Fruit fly (Drosophila melanogaster) whole organism, embryonic: ENCODE measurements around the gene CG43339.
A peak's percentile ranks its signal among the peaks of the same experiment; 100 is the strongest.

ENCODE experiments used
- ATbp ChIP-seq: fragments of 200-800 bp; sonication (Bioruptor generic); optimal IDR thresholded peaks from 2 replicates; lab custom pipeline; 2017; ENCODE audit warnings: missing biosample characterization, mild to moderate bottlenecking, missing genetic modification characterization, missing genetic modification reagents
- Abd-B ChIP-seq: fragments of 200-800 bp; sonication (Bioruptor generic); optimal IDR thresholded peaks from 2 replicates; lab custom pipeline; 2018; ENCODE audit warnings: missing biosample characterization, mild to moderate bottlenecking, missing genetic modification characterization, moderate library complexity
- Bgb ChIP-seq: fragments of 200-800 bp; sonication (Bioruptor generic); IDR thresholded peaks from 2 replicates; pipeline ENCODE4 v1.3.6; 2022; ENCODE audit warnings: missing biosample characterization, missing genetic modification characterization; ENCODE audit not compliant: partially characterized antibody
- CG10565 ChIP-seq: fragments of 200-800 bp; sonication (Bioruptor generic); optimal IDR thresholded peaks from 3 replicates; lab custom pipeline; 2016; ENCODE audit warnings: missing biosample characterization, mild to moderate bottlenecking, missing genetic modification characterization
- CG11695 ChIP-seq: fragments of 200-800 bp; sonication (Bioruptor generic); IDR thresholded peaks from 3 replicates; pipeline ENCODE4 v1.3.6; 2022; ENCODE audit warnings: missing biosample characterization, missing genetic modification characterization
- CG1233 ChIP-seq: fragments of 200-800 bp; sonication (Bioruptor generic); optimal IDR thresholded peaks from 4 replicates; lab custom pipeline; 2018; ENCODE audit warnings: missing biosample characterization, mild to moderate bottlenecking, missing genetic modification characterization
- CG13624 ChIP-seq: fragments of 200-800 bp; sonication (Bioruptor generic); optimal IDR thresholded peaks from 2 replicates; lab custom pipeline; 2016; ENCODE audit warnings: missing biosample characterization, missing genetic modification characterization
- CG14050 ChIP-seq: fragments of 200-800 bp; sonication (Bioruptor generic); IDR thresholded peaks from 3 replicates; pipeline ENCODE4 v1.3.6; 2022; ENCODE audit warnings: missing biosample characterization, missing genetic modification characterization
- CG14965 ChIP-seq: fragments of 200-800 bp; sonication (Bioruptor generic); optimal IDR thresholded peaks from 2 replicates; lab custom pipeline; 2016; ENCODE audit warnings: missing biosample characterization, missing genetic modification characterization, borderline replicate concordance
- CG15269 ChIP-seq: fragments of 200-800 bp; sonication (Bioruptor generic); optimal IDR thresholded peaks from 2 replicates; lab custom pipeline; 2018; ENCODE audit warnings: missing biosample characterization, mild to moderate bottlenecking, missing genetic modification characterization, moderate library complexity
- CG1647 ChIP-seq: fragments of 200-800 bp; sonication (Bioruptor generic); optimal IDR thresholded peaks from 3 replicates; lab custom pipeline; 2016; ENCODE audit warnings: missing biosample characterization, missing genetic modification characterization
- CG16863 ChIP-seq: fragments of 200-800 bp; sonication (Bioruptor generic); optimal IDR thresholded peaks from 3 replicates; lab custom pipeline; 2016; ENCODE audit warnings: missing biosample characterization, missing genetic modification characterization
- CG17385 ChIP-seq: fragments of 200-800 bp; sonication (Bioruptor generic); optimal IDR thresholded peaks from 3 replicates; lab custom pipeline; 2018; ENCODE audit warnings: missing biosample characterization, mild to moderate bottlenecking, missing genetic modification characterization
- CG17829 ChIP-seq: fragments of 200-800 bp; optimal IDR thresholded peaks from 2 replicates; lab custom pipeline; 2019; ENCODE audit warnings: missing biosample characterization, mild to moderate bottlenecking, missing genetic modification characterization, moderate library complexity
- CG1832 ChIP-seq: fragments of 200-800 bp; sonication (Bioruptor generic); optimal IDR thresholded peaks from 2 replicates; lab custom pipeline; 2017; ENCODE audit warnings: missing biosample characterization, mild to moderate bottlenecking, missing genetic modification characterization, inconsistent platforms
- CG18764 ChIP-seq: fragments of 200-800 bp; sonication (Bioruptor generic); optimal IDR thresholded peaks from 3 replicates; lab custom pipeline; 2016; ENCODE audit warnings: missing biosample characterization, missing genetic modification characterization
- CG2199 ChIP-seq: fragments of 200-800 bp; sonication (Bioruptor generic); IDR thresholded peaks from 3 replicates; pipeline ENCODE4 v1.3.6; 2022; ENCODE audit warnings: missing biosample characterization, missing genetic modification characterization
- CG31441 ChIP-seq: fragments of 200-800 bp; sonication (Bioruptor generic); IDR thresholded peaks from 2 replicates; pipeline ENCODE4 v1.3.6; 2022; ENCODE audit warnings: missing biosample characterization, missing genetic modification characterization
- CG3726 ChIP-seq: fragments of 200-800 bp; sonication (Bioruptor generic); IDR thresholded peaks from 3 replicates; pipeline ENCODE4, ENCODE4 v1.3.6; 2022; ENCODE audit warnings: missing biosample characterization, missing genetic modification characterization
- CG6791 ChIP-seq: fragments of 200-800 bp; sonication (Bioruptor generic); IDR thresholded peaks from 3 replicates; pipeline ENCODE4 v1.3.6; 2022; ENCODE audit warnings: missing biosample characterization, missing genetic modification characterization; ENCODE audit not compliant: partially characterized antibody
- CG7372 ChIP-seq: fragments of 200-800 bp; sonication (Bioruptor generic); IDR thresholded peaks from 2 replicates; pipeline ENCODE4 v1.3.6; 2022; ENCODE audit warnings: missing biosample characterization, missing genetic modification characterization
- CG9876 ChIP-seq: fragments of 200-800 bp; sonication (Bioruptor generic); optimal IDR thresholded peaks from 2 replicates; lab custom pipeline; 2016; ENCODE audit warnings: missing biosample characterization, missing genetic modification characterization
- CHES-1-like ChIP-seq: fragments of 200-800 bp; sonication (Bioruptor generic); optimal IDR thresholded peaks from 2 replicates; lab custom pipeline; 2016; ENCODE audit warnings: missing biosample characterization, missing genetic modification characterization
- Dad ChIP-seq: fragments of 200-800 bp; sonication (Bioruptor generic); optimal IDR thresholded peaks from 3 replicates; lab custom pipeline; 2016; ENCODE audit warnings: missing biosample characterization, missing genetic modification characterization
- Dip2 ChIP-seq: fragments of 200-800 bp; sonication (Bioruptor generic); IDR thresholded peaks from 2 replicates; pipeline ENCODE4 v1.3.6; 2022; ENCODE audit warnings: missing biosample characterization, missing genetic modification characterization
- Dp ChIP-seq: fragments of 200-800 bp; sonication (Bioruptor generic); optimal IDR thresholded peaks from 2 replicates; lab custom pipeline; 2018; ENCODE audit warnings: missing biosample characterization, mild to moderate bottlenecking, missing genetic modification characterization, moderate library complexity
- Ets97D ChIP-seq: fragments of 200-800 bp; sonication (Bioruptor generic); optimal IDR thresholded peaks from 3 replicates; lab custom pipeline; 2016; ENCODE audit warnings: missing biosample characterization, missing genetic modification characterization
- Fer2 ChIP-seq: fragments of 200-800 bp; sonication (Bioruptor generic); optimal IDR thresholded peaks from 2 replicates; lab custom pipeline; 2018; ENCODE audit warnings: missing biosample characterization, mild to moderate bottlenecking, missing genetic modification characterization, moderate library complexity
- H15 ChIP-seq: fragments of 200-800 bp; sonication (Bioruptor generic); IDR thresholded peaks from 3 replicates; pipeline ENCODE4 v1.3.6; 2022; ENCODE audit warnings: missing biosample characterization, missing genetic modification characterization
- Lim3 ChIP-seq: fragments of 200-800 bp; sonication (Bioruptor generic); IDR thresholded peaks from 2 replicates; pipeline ENCODE4 v1.3.6; 2022; ENCODE audit warnings: missing biosample characterization, missing genetic modification characterization
- Mes4 ChIP-seq: fragments of 200-800 bp; sonication (Bioruptor generic); optimal IDR thresholded peaks from 2 replicates; lab custom pipeline; 2016; ENCODE audit warnings: missing biosample characterization, missing genetic modification characterization
- NfI ChIP-seq: fragments of 200-800 bp; sonication (Bioruptor generic); optimal IDR thresholded peaks from 3 replicates; lab custom pipeline; 2018; ENCODE audit warnings: missing biosample characterization, mild to moderate bottlenecking, missing genetic modification characterization, moderate library complexity
- Optix ChIP-seq: fragments of 200-800 bp; sonication (Bioruptor generic); IDR thresholded peaks from 3 replicates; pipeline ENCODE4 v1.3.6; 2022; ENCODE audit warnings: missing biosample characterization, missing genetic modification characterization
- PHDP ChIP-seq: fragments of 200-800 bp; sonication (Bioruptor generic); optimal IDR thresholded peaks from 3 replicates; lab custom pipeline; 2018; ENCODE audit warnings: missing biosample characterization, mild to moderate bottlenecking, missing genetic modification characterization, moderate library complexity
- Side ChIP-seq: fragments of 200-800 bp; sonication (Bioruptor generic); optimal IDR thresholded peaks from 2 replicates; lab custom pipeline; 2016; ENCODE audit warnings: missing biosample characterization, missing genetic modification characterization
- Sox100B ChIP-seq: fragments of 200-800 bp; sonication (Bioruptor generic); optimal IDR thresholded peaks from 3 replicates; lab custom pipeline; 2018; ENCODE audit warnings: missing biosample characterization, mild to moderate bottlenecking, missing genetic modification characterization
- bab2 ChIP-seq: fragments of 200-800 bp; sonication (Bioruptor generic); optimal IDR thresholded peaks from 2 replicates; lab custom pipeline; 2016; ENCODE audit warnings: missing biosample characterization, missing genetic modification characterization
- cg ChIP-seq: fragments of 200-800 bp; sonication (Bioruptor generic); optimal IDR thresholded peaks from 3 replicates; lab custom pipeline; 2019; ENCODE audit warnings: missing biosample characterization, mild to moderate bottlenecking, missing genetic modification characterization, moderate library complexity
- emc ChIP-seq: fragments of 200-800 bp; sonication (Bioruptor generic); optimal IDR thresholded peaks from 2 replicates; lab custom pipeline; 2016; ENCODE audit warnings: missing biosample characterization, missing genetic modification characterization
- eve ChIP-seq, 2 experiments: fragments of >200 bp; optimal IDR thresholded peaks; 2 replicates each; lab custom pipeline; 2017; ENCODE audit warnings: missing biosample characterization in 2 of 2, missing genetic modification characterization in 2 of 2
- hbn ChIP-seq: fragments of 200-800 bp; sonication (Bioruptor generic); IDR thresholded peaks from 2 replicates; pipeline ENCODE4 v1.3.6; 2022; ENCODE audit warnings: missing biosample characterization, missing genetic modification characterization; ENCODE audit not compliant: partially characterized antibody
- lola ChIP-seq, 3 experiments: fragments of >200 bp in 2 of 3; fragments of 200-800 bp in 1 of 3; sonication (Bioruptor generic) in 1 of 3; optimal IDR thresholded peaks; 2 replicates each; lab custom pipeline; 2017 to 2019; ENCODE audit warnings: missing biosample characterization in 3 of 3, missing genetic modification characterization in 3 of 3, mild to moderate bottlenecking in 1 of 3, moderate library complexity in 1 of 3
- luna ChIP-seq: fragments of 200-800 bp; sonication (Bioruptor generic); optimal IDR thresholded peaks from 2 replicates; lab custom pipeline; 2016; ENCODE audit warnings: missing biosample characterization, missing genetic modification characterization
- maf-S ChIP-seq: fragments of 200-800 bp; sonication (Bioruptor generic); optimal IDR thresholded peaks from 2 replicates; lab custom pipeline; 2016; ENCODE audit warnings: missing biosample characterization, missing genetic modification characterization
- mirr ChIP-seq: fragments of 200-800 bp; sonication (Bioruptor generic); optimal IDR thresholded peaks from 3 replicates; lab custom pipeline; 2018; ENCODE audit warnings: missing biosample characterization, mild to moderate bottlenecking, missing genetic modification characterization
- p53 ChIP-seq: fragments of 200-800 bp; sonication (Bioruptor generic); optimal IDR thresholded peaks from 2 replicates; lab custom pipeline; 2016; ENCODE audit warnings: missing biosample characterization, missing genetic modification characterization
- prd ChIP-seq, 3 experiments: fragments of >200 bp in 2 of 3; fragments of 200-800 bp in 1 of 3; sonication (Bioruptor generic) in 1 of 3; optimal IDR thresholded peaks in 2 of 3; IDR thresholded peaks in 1 of 3; 2 replicates in 2 of 3; 3 replicates in 1 of 3; pipeline versions ENCODE4 v1.3.6 to Lab custom; 2017 to 2022; ENCODE audit warnings: missing biosample characterization in 1 of 3, missing genetic modification characterization in 1 of 3
- stwl ChIP-seq: fragments of 200-800 bp; sonication (Bioruptor generic); optimal IDR thresholded peaks from 3 replicates; lab custom pipeline; 2018; ENCODE audit warnings: missing biosample characterization, mild to moderate bottlenecking, missing genetic modification characterization, moderate library complexity
- tgo ChIP-seq: fragments of 200-800 bp; sonication (Bioruptor generic); IDR thresholded peaks from 3 replicates; pipeline ENCODE4 v1.3.6; 2022; ENCODE audit warnings: missing biosample characterization, missing genetic modification characterization
- tll ChIP-seq, 2 experiments: fragments of 200-800 bp in 1 of 2; fragments of >200 bp in 1 of 2; sonication (Bioruptor generic) in 1 of 2; optimal IDR thresholded peaks; 2 replicates each; lab custom pipeline; 2017 to 2019; ENCODE audit warnings: missing biosample characterization in 2 of 2, missing genetic modification characterization in 2 of 2, mild to moderate bottlenecking in 1 of 2, moderate library complexity in 1 of 2
- wor ChIP-seq: fragments of 200-800 bp; sonication (Bioruptor generic); IDR thresholded peaks from 2 replicates; pipeline ENCODE4 v1.3.6; 2022; ENCODE audit warnings: missing biosample characterization, missing genetic modification characterization

The CG43339 gene

dm6 chr2L:18694724-18695105, 21.6 kb upstream of the CG43339 start (continued):
- TF ChIP-seq CG6791 (GFP tag; lab: Robert Waterston, UW) (no peak), lola (GFP tag; optimal IDR thresholded peaks at IDR 0.05; lab: Kevin White, UChicago) (no peak), CG14050 (no peak), emc (GFP tag; lab: Kevin White, UChicago) (no peak), tgo (peak; percentile 53; the same call in 2 of the 3 replicates), CG10565 (GFP tag; lab: Kevin White, UChicago) (no peak), CG16863 (GFP tag; lab: Kevin White, UChicago) (peak; percentile 38), Dad (GFP tag; lab: Kevin White, UChicago) (no peak), Ets97D (GFP tag; lab: Kevin White, UChicago) (no peak), Side (GFP tag; lab: Kevin White, UChicago) (no peak), Dp (GFP tag; lab: Kevin White, UChicago) (no peak), Sox100B (GFP tag; lab: Kevin White, UChicago) (no peak), maf-S (GFP tag; lab: Kevin White, UChicago) (no peak), eve (GFP tag; optimal IDR thresholded peaks at IDR 0.05; lab: Kevin White, UChicago) (no peak), Optix (GFP tag; lab: Robert Waterston, UW) (no peak), luna (GFP tag; lab: Kevin White, UChicago) (no peak), CG1832 (no peak), CG3726 (GFP tag; lab: Robert Waterston, UW) (no peak), Bgb (GFP tag; lab: Robert Waterston, UW) (no peak), CG15269 (tag; lab: Kevin White, UChicago) (peak; percentile 3), CG1647 (GFP tag; lab: Kevin White, UChicago) (no peak), CG2199 (no peak), Fer2 (tag; lab: Kevin White, UChicago) (no peak), bab2 (GFP tag; lab: Kevin White, UChicago) (peak; percentile 6), H15 (no peak), CHES-1-like (GFP tag; lab: Kevin White, UChicago) (no peak), CG17829 (no peak), CG7372 (peak; percentile 57; the same call in 1 of the 2 replicates), CG31441 (GFP tag; lab: Robert Waterston, UW) (no peak), ATbp (GFP tag; lab: Kevin White, UChicago) (peak; percentile 43), CG13624 (GFP tag; lab: Kevin White, UChicago) (no peak), CG11695 (peak; percentile 62), tll (GFP tag; optimal IDR thresholded peaks at IDR 0.05; lab: Kevin White, UChicago) (no peak), wor (GFP tag; lab: Robert Waterston, UW) (no peak), CG9876 (no peak), p53 (GFP tag; lab: Kevin White, UChicago) (no peak), CG18764 (GFP tag; lab: Kevin White, UChicago) (no peak), Mes4 (GFP tag; lab: Kevin White, UChicago) (no peak), Lim3 (GFP tag; lab: Robert Waterston, UW) (no peak), mirr (GFP tag; lab: Kevin White, UChicago) (no peak), cg (GFP tag; lab: Kevin White, UChicago) (no peak), CG1233 (no peak), Abd-B (GFP tag; lab: Kevin White, UChicago) (no peak), NfI (GFP tag; lab: Kevin White, UChicago) (no peak), CG14965 (no peak), hbn (no peak), stwl (no peak), prd (optimal IDR thresholded peaks at IDR 0.05; lab: Kevin White, UChicago) (no peak), prd (GFP tag; IDR thresholded peaks at IDR 0.05; lab: Robert Waterston, UW) (peak; percentile 43; the same call in 1 of the 3 replicates), Dip2 (no peak), PHDP (tag; lab: Kevin White, UChicago) (peak; percentile 51), CG17385 (peak; percentile 18)
